Fruit fly (Drosophila melanogaster): ENCODE data around the gene CG34316.

Gene CG34316

DNA sequence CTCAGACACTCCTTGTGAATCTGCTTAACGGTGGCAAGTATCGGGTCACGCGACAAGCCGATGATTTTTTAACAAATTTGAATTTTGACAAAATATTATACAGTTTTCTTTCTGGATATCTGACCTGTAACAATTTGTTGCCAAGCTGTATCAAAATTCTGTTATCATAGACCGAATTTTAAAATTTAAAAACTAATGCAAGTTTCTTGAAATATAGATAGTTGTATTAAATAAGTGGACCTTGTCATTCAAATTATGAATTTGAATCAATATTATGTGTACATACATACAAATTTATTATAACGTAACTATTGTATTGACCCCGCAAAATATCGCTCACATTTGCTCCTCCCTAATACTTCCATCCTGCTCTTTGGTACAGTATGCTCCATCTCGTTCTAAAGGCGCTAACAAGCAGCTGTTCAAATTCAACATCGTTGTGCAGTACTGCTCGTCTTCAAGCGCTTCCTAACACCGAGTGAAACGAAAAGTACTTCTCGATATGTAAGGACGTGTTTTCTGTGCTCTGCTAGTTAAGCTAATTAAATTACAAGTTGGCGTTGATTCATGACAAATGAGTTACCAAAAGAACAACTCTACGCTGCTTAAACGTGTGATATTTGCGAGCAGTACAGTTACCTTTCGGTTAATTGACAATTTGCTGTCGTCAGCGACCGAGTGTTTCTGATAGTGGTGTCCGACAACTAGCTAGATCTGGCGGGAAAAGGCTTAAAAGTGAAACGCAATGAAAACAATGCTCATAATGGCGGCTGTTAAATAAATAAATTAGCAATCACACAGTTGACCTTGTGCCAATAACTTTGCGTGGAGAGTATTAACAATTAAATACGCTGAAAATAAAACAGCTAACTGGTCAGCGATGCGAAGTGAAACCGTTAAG is 34.0 kb upstream of the CG34316 start, which contains the start of the genes Kpc1 and CG42542 (continued):
- no peak for TF ChIP-seq CG6254 (GFP tag; optimal IDR thresholded peaks at IDR 0.05)
- no peak for TF ChIP-seq gt (GFP tag; IDR thresholded peaks at IDR 0.05)
- peak; percentile 69 for TF ChIP-seq CG11247 (GFP tag; IDR thresholded peaks at IDR 0.05)
- TF ChIP-seq CG6272 (GFP tag; IDR thresholded peaks at IDR 0.05), result no peak
- no peak for TF ChIP-seq aop (GFP tag; IDR thresholded peaks at IDR 0.05)
- TF ChIP-seq Neu2 (GFP tag; optimal IDR thresholded peaks at IDR 0.05; ENCODE audit: borderline replicate concordance), result no peak
- no peak for TF ChIP-seq cad (GFP tag; optimal IDR thresholded peaks at IDR 0.05)
- peak; percentile 76 for TF ChIP-seq her (GFP tag; optimal IDR thresholded peaks at IDR 0.05)
- peak; percentile 83 for TF ChIP-seq CG4617 (GFP tag; optimal IDR thresholded peaks at IDR 0.05; ENCODE audit: borderline replicate concordance)
- peak; percentile 61 for TF ChIP-seq CG10979 (tag; optimal IDR thresholded peaks at IDR 0.05)
- peak; percentile 60 for TF ChIP-seq MTF-1 (GFP tag; optimal IDR thresholded peaks at IDR 0.05; ENCODE audit: borderline replicate concordance)
- TF ChIP-seq CG8089 (GFP tag; optimal IDR thresholded peaks at IDR 0.05), result peak; percentile 56
- TF ChIP-seq CG18619 (GFP tag; optimal IDR thresholded peaks at IDR 0.05), result peak; percentile 60
- TF ChIP-seq stc (GFP tag; IDR thresholded peaks at IDR 0.05), result no peak
- TF ChIP-seq CG11093 (GFP tag; IDR thresholded peaks at IDR 0.05), result no peak
- peak; percentile 34; the same call in 2 of the 3 replicates for TF ChIP-seq CG14050 (GFP tag; IDR thresholded peaks at IDR 0.05)
- TF ChIP-seq sima (GFP tag; optimal IDR thresholded peaks at IDR 0.05), result no peak
- peak; percentile 50 for TF ChIP-seq fu2 (GFP tag; optimal IDR thresholded peaks at IDR 0.05)
- TF ChIP-seq p53 (GFP tag; optimal IDR thresholded peaks at IDR 0.05), result no peak
- TF ChIP-seq btn (GFP tag; optimal IDR thresholded peaks at IDR 0.05), result peak; percentile 16
- peak; percentile 69 for TF ChIP-seq CG18599 (GFP tag; optimal IDR thresholded peaks at IDR 0.05)
- TF ChIP-seq CG2129 (GFP tag; IDR thresholded peaks at IDR 0.05; ENCODE audit: partially characterized antibody), result peak; percentile 75
- peak; percentile 54; the same call in 1 of the 2 replicates for TF ChIP-seq CG10959 (GFP tag; IDR thresholded peaks at IDR 0.05)
- TF ChIP-seq CG11560 (tag; IDR thresholded peaks at IDR 0.05), result no peak
- no peak for TF ChIP-seq CG8359 (GFP tag; optimal IDR thresholded peaks at IDR 0.05; ENCODE audit: borderline replicate concordance)
- TF ChIP-seq ac (GFP tag; optimal IDR thresholded peaks at IDR 0.05), result no peak
- peak; percentile 87 for TF ChIP-seq NFAT (GFP tag; IDR thresholded peaks at IDR 0.05)
- TF ChIP-seq CG5953 (GFP tag; IDR thresholded peaks at IDR 0.05), result no peak
- peak; percentile 58; the same call in 1 of the 2 replicates for TF ChIP-seq ara (GFP tag; IDR thresholded peaks at IDR 0.05)
- TF ChIP-seq zf30C (GFP tag; optimal IDR thresholded peaks at IDR 0.05), result no peak
- TF ChIP-seq fru (optimal IDR thresholded peaks at IDR 0.05), result no peak
- TF ChIP-seq eve (GFP tag; optimal IDR thresholded peaks at IDR 0.05), result no peak
- no peak for TF ChIP-seq CG7745 (tag; optimal IDR thresholded peaks at IDR 0.05)
- TF ChIP-seq h (optimal IDR thresholded peaks at IDR 0.05), result no peak
- peak; percentile 48 for TF ChIP-seq twi (tag; optimal IDR thresholded peaks at IDR 0.05)
- peak; percentile 46 for TF ChIP-seq Dref (GFP tag; IDR thresholded peaks at IDR 0.05)
- no peak for TF ChIP-seq CG8281 (tag; optimal IDR thresholded peaks at IDR 0.05)
- peak; percentile 41; the same call in 1 of the 2 replicates for TF ChIP-seq CG16779 (GFP tag; IDR thresholded peaks at IDR 0.05)
- TF ChIP-seq CG16813 (GFP tag; IDR thresholded peaks at IDR 0.05; ENCODE audit: partially characterized antibody), result peak; percentile 92
- peak; percentile 84 for TF ChIP-seq Bgb (GFP tag; IDR thresholded peaks at IDR 0.05; ENCODE audit: partially characterized antibody)
- no peak for TF ChIP-seq luna (GFP tag; optimal IDR thresholded peaks at IDR 0.05)
- TF ChIP-seq lola (GFP tag; optimal IDR thresholded peaks at IDR 0.05), result peak in 1 of 3 experiments; percentile 81
- TF ChIP-seq dati (GFP tag; IDR thresholded peaks at IDR 0.05), result no peak
- peak; percentile 64; the same call in 1 of the 2 replicates for TF ChIP-seq chm (GFP tag; IDR thresholded peaks at IDR 0.05)
- TF ChIP-seq slp2 (GFP tag; optimal IDR thresholded peaks at IDR 0.05), result peak; percentile 67
- TF ChIP-seq kni (GFP tag; optimal IDR thresholded peaks at IDR 0.05), result peak; percentile 39
- TF ChIP-seq dmrt11E (tag; optimal IDR thresholded peaks at IDR 0.05), result peak; percentile 75
- 0 out of 2 replicates have a peak, but pooled peaks have one; percentile 22 for TF ChIP-seq wor (GFP tag; IDR thresholded peaks at IDR 0.05)
- peak; percentile 70 for TF ChIP-seq shn (GFP tag; optimal IDR thresholded peaks at IDR 0.05)

Data from whole organism, embryonic.